Worm (Caenorhabditis elegans) whole organism, L3 larva: ENCODE data around the gene vit-3.

Source experiments
- R02D3.7 ChIP-seq: fragments of 150-350 bp; optimal IDR thresholded peaks from 2 replicates; lab custom pipeline; 2014; ENCODE audit warnings: missing biosample characterization, missing genetic modification characterization
- ZK546.5 ChIP-seq: sonication (generic microtip); optimal IDR thresholded peaks from 2 replicates; lab custom pipeline; 2017; ENCODE audit warnings: missing biosample characterization, missing genetic modification characterization
- aly-2 ChIP-seq: fragments of 150-350 bp; optimal IDR thresholded peaks from 2 replicates; lab custom pipeline; 2014; ENCODE audit warnings: missing biosample characterization, missing genetic modification characterization
- ama-1 ChIP-seq: fragments of 150-350 bp; optimal IDR thresholded peaks from 2 replicates; lab custom pipeline; 2018
- ceh-16 ChIP-seq: sonication (generic microtip); optimal IDR thresholded peaks from 2 replicates; lab custom pipeline; 2017; ENCODE audit warnings: missing biosample characterization, missing genetic modification characterization
- ceh-28 ChIP-seq: fragments of 150-350 bp; optimal IDR thresholded peaks from 2 replicates; lab custom pipeline; 2014; ENCODE audit warnings: missing biosample characterization, missing genetic modification reagents, missing genetic modification characterization
- ceh-9 ChIP-seq: sonication (generic microtip); optimal IDR thresholded peaks from 2 replicates; lab custom pipeline; 2018; ENCODE audit warnings: missing biosample characterization, missing genetic modification characterization
- egl-27 ChIP-seq: sonication (generic microtip); optimal IDR thresholded peaks from 4 replicates; lab custom pipeline; 2017; ENCODE audit warnings: missing biosample characterization, missing genetic modification reagents, missing genetic modification characterization
- egl-5 ChIP-seq: fragments of 150-350 bp; optimal IDR thresholded peaks from 2 replicates; lab custom pipeline; 2017; ENCODE audit warnings: missing biosample characterization, missing genetic modification reagents, missing genetic modification characterization, inconsistent platforms
- elt-1 ChIP-seq: fragments of 150-350 bp; optimal IDR thresholded peaks from 2 replicates; lab custom pipeline; 2014; ENCODE audit warnings: missing biosample characterization, missing genetic modification characterization
- elt-2 ChIP-seq: sonication (generic microtip); optimal IDR thresholded peaks from 2 replicates; lab custom pipeline; 2016; ENCODE audit warnings: missing genetic modification reagents, mild to moderate bottlenecking, missing genetic modification characterization, missing compliant biosample characterization
- elt-3 ChIP-seq, 3 experiments: fragments of 150-350 bp in 1 of 3; sonication (generic microtip) in 2 of 3; optimal IDR thresholded peaks; 2 replicates in 2 of 3; 4 replicates in 1 of 3; lab custom pipeline; 2014 to 2017; ENCODE audit warnings: missing biosample characterization in 3 of 3, missing genetic modification characterization in 3 of 3
- fkh-10 ChIP-seq: sonication (generic microtip); optimal IDR thresholded peaks from 2 replicates; lab custom pipeline; 2017; ENCODE audit warnings: missing biosample characterization, missing genetic modification reagents, missing genetic modification characterization
- fkh-2 ChIP-seq: fragments of 150-350 bp; optimal IDR thresholded peaks from 2 replicates; lab custom pipeline; 2014; ENCODE audit warnings: missing biosample characterization, missing genetic modification reagents, missing genetic modification characterization
- hmg-11 ChIP-seq: sonication (generic microtip); optimal IDR thresholded peaks from 2 replicates; lab custom pipeline; 2016; ENCODE audit warnings: missing genetic modification characterization, missing compliant biosample characterization
- lin-15B ChIP-seq: fragments of 150-350 bp; optimal IDR thresholded peaks from 2 replicates; lab custom pipeline; 2014; ENCODE audit warnings: missing biosample characterization, missing genetic modification characterization
- lin-39 ChIP-seq: fragments of 150-350 bp; optimal IDR thresholded peaks from 2 replicates; lab custom pipeline; 2018; ENCODE audit warnings: missing biosample characterization, missing genetic modification reagents, missing genetic modification characterization
- lsy-12 ChIP-seq: sonication (generic microtip); optimal IDR thresholded peaks from 2 replicates; lab custom pipeline; 2016; ENCODE audit warnings: mild to moderate bottlenecking, missing genetic modification characterization, missing compliant biosample characterization
- mdl-1 ChIP-seq: fragments of 150-350 bp; optimal IDR thresholded peaks from 2 replicates; lab custom pipeline; 2014; ENCODE audit warnings: missing biosample characterization, missing genetic modification characterization
- mml-1 ChIP-seq: fragments of 150-350 bp; sonication (generic microtip); optimal IDR thresholded peaks from 3 replicates; lab custom pipeline; 2014; ENCODE audit warnings: missing biosample characterization, missing genetic modification characterization
- nhr-12 ChIP-seq: fragments of 150-350 bp; optimal IDR thresholded peaks from 2 replicates; lab custom pipeline; 2014; ENCODE audit warnings: missing biosample characterization, missing genetic modification characterization
- nhr-23 ChIP-seq: fragments of 150-350 bp; optimal IDR thresholded peaks from 2 replicates; lab custom pipeline; 2014; ENCODE audit warnings: missing biosample characterization, missing genetic modification reagents, missing genetic modification characterization
- nhr-237 ChIP-seq: fragments of 150-350 bp; optimal IDR thresholded peaks from 2 replicates; lab custom pipeline; 2014; ENCODE audit warnings: missing biosample characterization, missing genetic modification characterization
- nhr-25 ChIP-seq: sonication (generic microtip); optimal IDR thresholded peaks from 2 replicates; lab custom pipeline; 2017; ENCODE audit warnings: missing biosample characterization, missing genetic modification characterization
- nhr-28 ChIP-seq: fragments of 150-350 bp; optimal IDR thresholded peaks from 2 replicates; lab custom pipeline; 2014; ENCODE audit warnings: missing biosample characterization, missing genetic modification characterization
- nhr-43 ChIP-seq: sonication (generic microtip); optimal IDR thresholded peaks from 2 replicates; lab custom pipeline; 2016; ENCODE audit warnings: mild to moderate bottlenecking, missing genetic modification characterization, missing compliant biosample characterization; ENCODE audit not compliant: poor library complexity, severe bottlenecking
- nhr-67 ChIP-seq: fragments of 150-350 bp; optimal IDR thresholded peaks from 2 replicates; lab custom pipeline; 2014; ENCODE audit warnings: missing biosample characterization, missing genetic modification characterization
- nhr-76 ChIP-seq: fragments of 150-350 bp; sonication (generic microtip); optimal IDR thresholded peaks from 5 replicates; lab custom pipeline; 2014; ENCODE audit warnings: missing biosample characterization, missing genetic modification characterization
- pha-4 ChIP-seq: fragments of 150-350 bp; optimal IDR thresholded peaks from 2 replicates; lab custom pipeline; 2014; ENCODE audit warnings: missing biosample characterization, missing genetic modification reagents, missing genetic modification characterization
- pqm-1 ChIP-seq: fragments of 150-350 bp; optimal IDR thresholded peaks from 2 replicates; lab custom pipeline; 2017; ENCODE audit warnings: missing biosample characterization, missing genetic modification characterization, inconsistent platforms
- sea-2 ChIP-seq: fragments of 150-350 bp; sonication (generic microtip); optimal IDR thresholded peaks from 4 replicates; lab custom pipeline; 2014; ENCODE audit warnings: missing biosample characterization, missing genetic modification reagents, missing genetic modification characterization
- skn-1 ChIP-seq: fragments of 150-350 bp; optimal IDR thresholded peaks from 2 replicates; lab custom pipeline; 2014; ENCODE audit warnings: missing biosample characterization, missing genetic modification characterization
- snpc-4 ChIP-seq: fragments of 150-350 bp; optimal IDR thresholded peaks from 2 replicates; lab custom pipeline; 2014; ENCODE audit warnings: missing biosample characterization, missing genetic modification characterization
- tbx-2 ChIP-seq: sonication (generic microtip); optimal IDR thresholded peaks from 2 replicates; lab custom pipeline; 2016; ENCODE audit warnings: mild to moderate bottlenecking, missing genetic modification characterization, missing compliant biosample characterization
- zag-1 ChIP-seq: fragments of 150-350 bp; optimal IDR thresholded peaks from 2 replicates; lab custom pipeline; 2014; ENCODE audit warnings: missing biosample characterization, missing genetic modification characterization

The vit-3 gene

DNA sequence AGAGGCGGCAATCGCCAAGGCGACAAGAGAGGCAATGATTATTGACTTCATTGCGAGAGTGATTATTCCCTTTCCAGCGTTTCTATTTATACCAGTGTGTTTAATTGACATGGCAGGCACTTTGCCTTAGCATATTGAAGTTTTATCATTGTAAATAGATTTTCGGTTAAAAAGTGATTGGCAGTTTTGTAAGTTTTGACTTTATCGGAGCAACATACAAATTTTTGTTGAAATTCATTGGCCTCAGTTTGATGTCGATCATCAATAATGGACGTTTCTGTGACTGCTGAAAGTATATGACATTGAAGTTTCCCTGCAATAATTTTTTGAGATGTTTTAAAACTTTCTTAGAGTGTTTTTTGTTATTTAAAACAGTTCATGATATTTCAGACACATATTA lies at the start of gene vit-3:
Gene vit-3 (minus strand): TSS at position 60 of the 400 bp plus-strand sequence.
- TF ChIP-seq ZK546.5 (no peak), R02D3.7 (tag; lab: Kevin White, UChicago) (no peak), tbx-2 (tag; lab: Kevin White, UChicago) (no peak), elt-3 (tag; optimal IDR thresholded peaks at IDR 0.05; lab: Kevin White, UChicago) (no peak), lsy-12 (no peak), elt-1 (tag; lab: Kevin White, UChicago) (no peak), nhr-28 (tag; lab: Kevin White, UChicago) (no peak), pha-4 (no peak), nhr-67 (tag; lab: Kevin White, UChicago) (no peak), ama-1 (no peak), egl-5 (tag; lab: Kevin White, UChicago) (no peak), nhr-25 (tag; lab: Kevin White, UChicago) (no peak), ceh-16 (no peak), nhr-76 (tag; lab: Kevin White, UChicago) (no peak), lin-15B (no peak), mml-1 (tag; lab: Kevin White, UChicago) (no peak)

DNA sequence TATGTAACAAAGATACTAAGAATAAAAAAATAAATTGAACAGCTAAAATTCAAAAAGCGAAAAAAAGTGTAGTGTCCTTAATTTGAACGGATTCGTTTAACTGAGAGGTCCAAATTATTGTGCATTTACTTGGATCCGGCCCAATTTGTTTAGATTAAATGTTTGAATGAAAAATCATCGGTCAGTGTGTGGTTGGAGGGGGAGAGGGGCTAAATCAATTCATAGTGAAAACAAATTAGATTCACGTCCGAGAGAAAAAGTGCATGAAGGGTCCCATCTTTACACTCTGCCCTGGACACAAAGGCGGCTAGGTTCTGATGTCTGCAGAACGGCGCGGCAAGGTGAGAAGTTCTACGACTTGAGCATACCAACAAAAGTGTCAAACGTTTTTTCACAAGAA lies 46.5 kb upstream of the vit-3 start:
- TF ChIP-seq elt-3 (tag; optimal IDR thresholded peaks at IDR 0.05; lab: Kevin White, UChicago), result no peak
- TF ChIP-seq ZK546.5, result no peak
- TF ChIP-seq nhr-25 (tag; lab: Kevin White, UChicago), result no peak
- TF ChIP-seq fkh-10 (GFP tag; lab: Kevin White, UChicago), result no peak
- no peak for TF ChIP-seq ceh-16
- no peak for TF ChIP-seq nhr-43 (tag; lab: Kevin White, UChicago)
- no peak for TF ChIP-seq sea-2 (GFP tag; lab: Kevin White, UChicago)
- TF ChIP-seq fkh-2, result no peak
- no peak for TF ChIP-seq egl-27 (tag; lab: Kevin White, UChicago)

DNA sequence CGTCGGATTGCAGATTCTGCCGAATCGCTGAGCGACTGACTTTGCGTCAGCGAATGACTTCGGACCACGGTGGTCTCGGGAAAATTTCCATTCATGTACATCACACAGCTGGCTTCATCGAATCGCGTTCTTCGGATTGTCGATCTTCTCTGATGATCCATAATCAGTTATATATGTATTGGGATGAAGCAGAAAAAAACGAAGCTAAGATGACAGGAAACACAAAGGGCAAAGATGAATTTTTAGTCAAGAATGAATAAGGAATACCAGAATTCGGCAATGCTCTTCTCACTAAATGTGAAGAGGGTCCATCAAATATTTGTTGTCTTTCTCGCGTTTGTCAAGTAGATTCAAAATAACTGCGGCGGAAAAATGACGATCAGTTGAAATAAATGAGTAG lies 44.9 kb upstream of the vit-3 start, which contains the start of gene del-9:
Gene del-9 (minus strand): TSS at position 101 of the 400 bp plus-strand sequence.
- TF ChIP-seq hmg-11 (no peak), nhr-237 (tag; lab: Kevin White, UChicago) (no peak), sea-2 (GFP tag; lab: Kevin White, UChicago) (no peak), elt-1 (tag; lab: Kevin White, UChicago) (no peak), aly-2 (tag; lab: Kevin White, UChicago) (no peak), skn-1 (tag; lab: Kevin White, UChicago) (no peak), nhr-25 (tag; lab: Kevin White, UChicago) (no peak), ceh-9 (tag; lab: Kevin White, UChicago) (no peak), egl-27 (tag; lab: Kevin White, UChicago) (no peak), snpc-4 (tag; lab: Kevin White, UChicago) (no peak), nhr-12 (no peak), nhr-43 (tag; lab: Kevin White, UChicago) (no peak), lin-39 (tag; lab: Kevin White, UChicago) (no peak), nhr-28 (tag; lab: Kevin White, UChicago) (no peak), nhr-23 (no peak), fkh-2 (no peak), zag-1 (tag; lab: Kevin White, UChicago) (no peak), elt-3 (tag; optimal IDR thresholded peaks at IDR 0.05; lab: Kevin White, UChicago) (no peak), mdl-1 (tag; lab: Kevin White, UChicago) (no peak)

ce11 chrX:3613665-3614064 lies 41.3 kb upstream of the vit-3 start:
- TF ChIP-seq elt-2 (peak; percentile 91), skn-1 (tag; lab: Kevin White, UChicago) (peak; percentile 28), egl-27 (tag; lab: Kevin White, UChicago) (no peak), pqm-1 (peak; percentile 76)

- TF ChIP-seq mdl-1 (tag; lab: Kevin White, UChicago) (no peak), nhr-25 (tag; lab: Kevin White, UChicago) (no peak), ceh-28 (tag; lab: Kevin White, UChicago) (no peak)
Measured at ce11 chrX:3611740-3612139, 39.4 kb upstream of the vit-3 start.
